Fruit fly (Drosophila melanogaster) whole organism, larva: ENCODE results near the gene OXA1L.

Experiments
- noc ChIP-seq: fragments of 200-800 bp; sonication (Bioruptor generic); optimal IDR thresholded peaks from 3 replicates; lab custom pipeline; 2019; ENCODE audit warnings: missing biosample characterization, mild to moderate bottlenecking, missing genetic modification characterization, moderate library complexity

OXA1L gene

DNA sequence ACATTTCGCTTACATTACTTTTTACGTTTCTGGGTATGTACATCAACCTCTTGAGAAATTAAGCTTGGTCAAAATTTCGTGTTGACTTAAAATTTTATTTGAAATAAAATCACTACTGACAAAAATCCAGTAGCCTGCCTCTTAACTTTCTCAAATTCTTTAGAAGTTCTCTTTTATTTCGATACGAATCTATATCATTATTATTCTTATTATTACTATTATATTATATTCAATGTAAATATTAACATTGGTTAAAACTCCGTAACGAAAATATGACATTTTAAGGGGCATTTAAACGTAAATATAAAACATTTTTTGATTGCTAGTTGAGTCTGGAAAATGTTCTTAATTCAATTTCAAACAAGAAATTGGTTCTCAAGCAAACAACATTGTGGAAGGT, at the start of gene OXA1L:
Gene OXA1L (minus strand): TSS at position 101 of the 400 bp plus-strand sequence.
- no peak for TF ChIP-seq noc (tag; lab: Kevin White, UChicago)

DNA sequence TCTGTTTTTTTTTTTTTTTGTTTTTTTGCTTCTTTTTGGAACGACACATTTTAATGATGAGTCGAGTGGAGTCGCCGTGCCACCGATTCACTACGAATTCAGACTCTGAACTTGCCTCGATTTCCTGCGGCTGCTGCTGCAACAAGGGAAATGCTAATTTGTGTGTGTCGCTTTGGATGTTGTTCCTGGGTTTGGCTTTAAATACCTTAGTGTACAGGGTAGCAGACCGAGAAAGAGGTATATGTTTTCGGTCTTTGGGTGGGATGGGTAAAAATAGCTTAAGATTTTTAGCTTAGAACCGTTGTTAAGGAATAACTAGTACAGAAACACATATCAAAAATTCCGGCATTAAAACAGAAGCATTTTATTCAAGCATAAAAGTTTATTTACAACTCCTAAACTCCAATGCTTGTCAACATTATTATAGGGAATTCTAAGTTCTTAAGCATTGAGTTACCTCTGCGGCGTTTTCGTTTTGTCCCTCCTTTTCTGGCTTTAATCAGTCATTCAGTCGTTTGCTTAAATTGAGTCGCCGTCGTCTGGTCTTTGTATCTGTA, 48.8 kb upstream of the OXA1L start:
- no peak for TF ChIP-seq noc (tag; lab: Kevin White, UChicago)

DNA sequence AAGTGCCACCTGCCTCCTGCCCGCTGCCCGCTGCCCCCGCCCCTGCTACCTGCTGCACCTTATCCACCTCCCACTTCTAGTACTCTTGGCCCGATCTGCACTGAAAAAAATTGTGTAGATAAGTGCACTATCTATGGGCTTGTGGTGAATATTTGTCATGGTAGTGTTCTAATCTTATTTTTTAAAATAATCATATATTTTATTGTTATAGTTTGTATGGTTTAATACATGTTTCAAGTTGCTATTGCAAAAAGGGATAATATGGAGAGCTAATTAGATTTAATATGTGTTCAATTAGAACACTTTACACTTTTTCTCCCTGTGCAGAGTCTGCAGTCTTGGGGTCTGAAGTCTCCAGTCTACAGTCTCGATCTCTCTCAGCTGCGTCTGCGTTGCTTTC, 45.2 kb upstream of the OXA1L start:
- no peak for TF ChIP-seq noc (tag; lab: Kevin White, UChicago)

DNA sequence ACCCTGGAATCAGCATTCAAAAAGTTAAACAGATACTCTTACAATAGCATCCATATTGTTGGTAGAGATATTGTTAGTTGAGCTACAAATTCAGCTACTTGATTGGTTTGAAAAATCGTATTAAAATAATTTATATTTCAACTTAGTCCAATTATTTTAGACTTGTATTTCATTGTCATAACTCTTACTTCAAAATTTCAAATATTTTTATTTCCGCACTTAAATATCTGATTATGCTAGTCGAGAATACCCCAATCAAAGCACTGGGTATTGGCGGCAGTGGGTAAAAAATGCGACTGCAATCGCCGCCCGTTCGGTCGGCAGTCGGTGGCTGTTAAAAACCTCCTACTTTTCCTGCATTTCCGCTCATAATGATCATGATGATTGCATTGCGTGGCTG, 42.5 kb upstream of the OXA1L start:
- TF ChIP-seq noc (tag; lab: Kevin White, UChicago), result no peak

DNA sequence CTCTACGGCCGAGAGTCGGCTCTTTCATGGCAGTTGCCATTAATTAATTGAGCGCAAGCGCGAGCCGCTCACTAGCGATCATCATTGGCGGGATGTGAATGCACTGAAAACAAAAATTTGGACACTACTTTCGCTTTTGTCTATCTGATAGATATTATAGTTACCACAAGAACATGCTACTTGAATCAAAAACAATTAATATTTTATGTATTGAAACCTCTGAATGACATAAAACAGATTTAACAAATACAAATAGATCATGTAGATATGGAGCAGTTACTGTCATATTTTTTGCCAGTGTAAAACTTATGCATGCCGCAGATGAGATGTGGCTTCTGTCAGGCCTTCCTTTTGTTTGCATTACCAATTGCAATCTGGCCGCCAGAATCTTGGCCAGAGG, 41.7 kb upstream of the OXA1L start:
- no peak for TF ChIP-seq noc (tag; lab: Kevin White, UChicago)

DNA sequence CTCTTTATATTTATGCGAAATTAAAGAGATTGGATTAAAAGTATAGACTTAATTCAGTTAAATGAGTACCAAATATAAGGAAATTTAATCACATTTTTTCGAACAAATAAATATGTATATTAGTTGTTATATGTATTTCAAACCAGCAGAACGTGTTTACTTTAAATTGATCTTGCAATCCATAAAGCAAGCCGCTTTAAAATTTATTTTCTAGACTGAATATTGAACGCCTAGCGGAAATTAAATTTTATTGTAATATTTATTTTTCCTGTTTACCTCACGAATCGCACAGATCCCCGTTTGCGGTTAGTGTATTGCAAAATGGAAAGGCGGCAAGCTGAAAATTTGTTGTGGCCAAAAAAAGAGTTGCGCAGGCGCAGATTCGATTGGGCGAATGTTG, 41.1 kb upstream of the OXA1L start:
- TF ChIP-seq noc (tag; lab: Kevin White, UChicago), result no peak

DNA sequence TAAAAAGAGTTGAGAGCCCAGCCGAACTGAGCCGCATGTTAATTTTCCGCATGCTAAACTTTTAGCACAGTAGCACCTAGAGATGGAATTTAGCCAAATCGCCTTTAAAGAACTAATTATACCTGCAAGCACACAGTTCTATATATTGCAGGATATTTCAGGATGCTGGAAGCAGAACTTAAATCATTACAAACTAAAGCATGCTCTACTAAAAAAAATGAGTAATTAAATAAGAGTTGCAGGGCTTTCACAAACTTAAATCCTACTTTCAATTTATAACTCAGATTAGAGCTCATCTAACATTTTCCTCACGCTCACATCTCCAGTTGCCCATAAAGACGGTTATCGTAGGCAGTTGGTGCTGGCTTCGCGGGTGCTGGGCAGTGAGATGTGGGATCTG, 38.4 kb upstream of the OXA1L start:
- no peak for TF ChIP-seq noc (tag; lab: Kevin White, UChicago)

DNA sequence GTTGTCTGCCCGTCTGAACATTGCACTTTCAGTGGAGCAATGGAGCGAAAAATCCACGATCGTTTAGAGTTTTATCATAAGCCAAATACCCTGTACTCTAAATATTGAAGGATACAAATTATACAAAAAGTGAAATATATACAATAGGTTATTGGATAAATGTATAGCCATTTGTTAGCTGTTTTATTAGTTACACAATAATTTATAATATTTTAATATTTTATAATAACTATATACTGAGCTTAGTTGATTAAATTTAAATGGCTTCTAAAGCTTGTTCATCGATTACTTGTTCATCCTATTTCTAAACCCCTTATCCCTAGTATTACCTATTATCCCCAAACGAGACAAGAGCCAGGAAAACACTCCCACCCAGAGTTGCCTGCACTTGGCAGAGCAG, 36.7 kb upstream of the OXA1L start:
- TF ChIP-seq noc (tag; lab: Kevin White, UChicago), result no peak

DNA sequence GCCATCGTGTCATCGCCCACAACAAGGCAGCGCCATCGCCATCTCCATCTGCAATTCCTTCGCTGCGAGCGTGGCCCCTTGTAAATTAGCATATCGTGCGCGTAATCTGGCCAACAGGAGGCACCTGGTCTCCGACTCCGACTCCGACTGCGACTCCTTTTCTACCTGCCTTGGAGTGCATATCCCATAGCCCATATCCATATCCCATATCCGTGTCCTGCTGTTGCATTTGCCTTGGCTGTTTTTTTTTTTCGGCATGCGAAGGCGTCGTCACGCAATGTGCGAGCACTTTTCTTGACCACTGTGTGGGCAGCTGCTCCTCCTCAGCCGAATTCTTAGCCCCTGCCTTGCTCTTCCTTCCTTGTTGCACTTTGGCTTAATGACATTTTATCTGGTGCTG, 32.2 kb upstream of the OXA1L start:
- TF ChIP-seq noc (tag; lab: Kevin White, UChicago), result no peak

DNA sequence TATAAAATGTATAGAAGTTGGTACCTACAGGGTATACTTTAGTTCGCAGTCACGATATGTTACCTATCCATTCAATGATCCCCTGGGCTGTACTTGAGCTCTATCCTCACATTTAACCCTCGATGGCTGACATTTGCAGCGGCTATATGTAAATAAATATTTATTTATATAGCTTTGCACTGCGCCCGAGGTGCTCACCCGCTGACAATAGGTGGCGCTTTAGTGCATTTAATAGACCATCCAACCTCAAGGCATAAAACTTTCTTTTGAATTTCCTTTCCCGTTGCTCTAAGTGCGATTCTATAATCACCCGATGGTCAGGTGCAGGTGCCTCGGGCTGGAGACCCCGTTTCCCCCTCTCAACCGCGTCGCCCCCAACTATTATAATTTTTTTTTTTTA, 31.0 kb upstream of the OXA1L start:
- TF ChIP-seq noc (tag; lab: Kevin White, UChicago), result no peak

DNA sequence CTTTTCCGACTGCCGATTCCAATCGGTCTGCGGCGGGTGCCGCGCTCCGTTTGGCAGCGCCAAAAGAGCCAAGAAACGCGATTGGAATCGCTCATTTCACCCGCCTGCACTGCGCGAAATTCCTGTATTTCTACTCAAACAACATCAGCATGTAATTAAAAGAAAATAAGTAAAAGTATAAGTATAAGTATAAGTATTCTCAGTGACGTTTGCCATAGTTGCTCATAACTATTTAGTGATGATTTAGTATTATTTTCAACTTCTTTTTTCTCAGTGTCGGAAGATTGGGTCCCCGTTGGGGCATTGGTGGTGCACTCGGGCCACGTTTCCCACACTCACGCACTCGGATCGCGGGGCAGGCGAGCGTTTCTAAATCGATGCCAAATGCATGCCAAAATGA, 26.9 kb upstream of the OXA1L start:
- TF ChIP-seq noc (tag; lab: Kevin White, UChicago), result no peak

DNA sequence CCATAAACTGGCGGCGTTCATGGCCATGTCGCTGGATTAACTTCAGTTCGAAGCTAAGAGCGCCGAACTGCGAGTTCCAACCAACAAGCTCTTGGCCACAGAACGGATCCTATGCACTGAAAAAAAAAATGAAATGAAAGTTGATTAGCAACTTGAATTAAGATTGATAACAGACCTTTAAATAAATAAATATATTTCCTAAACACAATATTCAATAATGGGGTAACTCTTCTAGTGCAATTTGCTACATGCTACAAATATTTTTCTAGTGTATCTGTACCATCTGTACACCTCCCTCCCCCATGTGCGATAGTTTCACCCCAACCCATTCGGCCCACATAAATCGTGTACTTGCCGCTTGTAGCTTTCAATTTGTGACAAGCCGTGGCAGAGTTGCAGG, 23.3 kb upstream of the OXA1L start:
- no peak for TF ChIP-seq noc (tag; lab: Kevin White, UChicago)

DNA sequence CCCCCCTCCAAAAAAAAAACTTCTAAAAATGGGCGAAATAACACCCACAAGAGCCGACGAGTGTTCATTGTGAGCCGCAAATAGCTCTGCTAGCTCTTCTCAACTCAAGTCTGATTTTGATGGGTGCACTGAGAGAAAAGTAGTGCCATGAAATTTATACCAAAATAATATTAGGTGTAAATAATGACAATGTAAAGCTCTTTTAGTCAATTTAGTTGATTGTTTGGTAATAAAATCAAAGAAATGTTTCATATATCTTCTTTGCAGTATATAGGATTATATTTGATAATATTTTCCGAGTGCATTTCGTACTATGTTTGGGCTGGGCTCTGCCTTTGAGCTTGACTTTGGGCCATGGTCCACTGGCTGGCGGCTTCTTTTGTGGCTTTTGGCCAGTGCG, 18.5 kb upstream of the OXA1L start:
- TF ChIP-seq noc (tag; lab: Kevin White, UChicago), result no peak

DNA sequence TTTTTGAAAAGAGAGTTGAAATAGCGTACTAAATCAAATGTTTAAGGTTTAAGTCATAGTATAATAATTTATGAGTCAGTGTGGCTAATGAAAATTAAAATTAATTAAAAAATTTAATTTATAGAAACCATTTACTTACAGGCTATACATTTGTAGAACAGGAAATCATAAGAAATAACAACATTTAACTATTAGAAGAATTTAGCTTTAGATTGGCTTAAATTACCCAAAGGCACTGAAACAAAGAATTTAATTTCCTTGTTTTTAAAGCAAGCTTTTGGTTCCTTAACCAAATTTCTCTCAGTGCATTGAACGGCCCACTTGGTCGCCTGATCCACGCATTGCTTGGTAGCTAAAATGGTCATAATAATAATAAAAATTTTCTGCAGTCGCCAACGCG, 17.2 kb upstream of the OXA1L start:
- no peak for TF ChIP-seq noc (tag; lab: Kevin White, UChicago)

DNA sequence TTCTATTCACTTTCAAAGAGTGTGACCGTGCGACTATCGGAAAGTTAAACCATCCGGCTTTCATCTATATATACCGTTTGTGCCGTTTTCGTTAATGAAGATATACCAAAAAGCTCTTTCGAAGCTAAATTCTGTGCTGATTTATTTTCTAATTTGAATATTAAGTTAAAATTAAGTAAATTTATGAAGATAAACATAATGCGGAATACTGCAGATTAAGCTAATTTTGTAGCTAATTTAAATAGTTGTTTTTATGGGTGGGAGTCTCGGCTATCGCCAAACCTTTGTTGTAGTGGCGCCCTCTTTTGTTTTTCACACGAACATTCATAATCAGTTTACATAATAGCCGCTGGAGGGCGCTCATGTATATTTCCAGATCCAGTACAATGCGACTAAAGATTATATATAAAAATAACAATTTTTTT, 12.8 kb upstream of the OXA1L start, which contains the start of gene Aps:
Gene Aps (minus strand): TSS at position 37 of the 425 bp plus-strand sequence.
- no peak for TF ChIP-seq noc (tag; lab: Kevin White, UChicago)

DNA sequence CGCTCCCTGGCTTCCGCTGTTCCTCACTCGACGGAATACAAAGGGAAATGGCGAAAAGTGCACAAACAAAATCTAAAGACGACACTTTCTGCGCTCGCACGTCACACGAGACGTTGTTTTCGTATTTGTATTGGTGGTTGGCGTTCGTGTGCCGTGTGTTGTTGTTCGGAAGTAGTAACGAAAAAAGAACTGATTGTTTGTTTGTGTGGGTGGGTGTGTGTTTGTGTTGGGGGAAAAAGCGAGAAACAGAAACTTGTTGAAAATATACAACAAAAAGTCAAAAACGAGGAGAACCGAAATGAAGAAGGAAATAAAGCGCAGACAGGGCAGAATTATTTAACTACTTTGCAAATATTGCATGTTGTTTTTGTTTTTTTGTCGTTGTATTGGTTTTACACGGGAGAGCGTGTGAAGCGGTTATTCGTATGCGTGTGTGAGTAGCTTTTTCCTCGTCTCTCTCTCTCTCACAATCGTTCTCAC, 12.0 kb upstream of the OXA1L start:
- peak; percentile 57 for TF ChIP-seq noc (tag; lab: Kevin White, UChicago)

DNA sequence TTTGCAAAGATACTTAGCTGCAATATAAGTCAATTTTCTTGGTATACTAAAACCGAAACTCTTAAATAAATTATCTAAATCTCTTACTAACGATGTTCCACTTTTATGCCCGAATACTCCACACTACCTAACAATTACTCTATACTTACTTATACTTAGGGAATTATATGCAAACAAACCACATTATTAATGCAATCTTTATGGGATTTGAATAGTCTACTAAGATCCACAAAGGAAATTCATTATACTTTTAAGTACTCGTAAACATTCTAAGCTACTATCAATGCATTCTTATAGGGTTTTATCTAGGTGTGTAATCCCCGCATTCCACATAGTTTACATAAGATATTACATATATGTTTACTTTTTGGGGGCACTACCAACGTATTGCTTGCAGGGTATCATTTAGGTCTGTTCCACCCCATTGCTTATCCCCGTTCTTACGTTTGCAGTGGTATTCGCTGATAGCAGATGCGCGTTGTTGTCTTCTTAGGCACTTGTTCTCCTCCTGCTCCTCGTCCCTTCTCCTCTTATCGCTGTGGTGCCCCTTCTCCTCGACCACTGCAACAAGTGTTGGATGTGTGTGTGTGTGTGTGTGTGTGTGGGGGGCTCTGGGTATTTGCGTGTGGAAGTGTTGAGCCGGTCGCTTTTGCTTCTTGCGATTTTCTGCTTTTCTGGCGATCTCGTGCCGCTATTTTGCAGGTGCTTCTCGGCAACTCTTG, 11.4 kb upstream of the OXA1L start:
- no peak for TF ChIP-seq noc (tag; lab: Kevin White, UChicago)
